Worm (Caenorhabditis elegans): ENCODE results near the gene dop-5.
A peak's percentile ranks its signal among the peaks of the same experiment; 100 is the strongest.

Gene dop-5

ce11 chrV:11344816-11345336, 21.2 kb downstream of the dop-5 start:
- TF ChIP-seq nhr-237 (tag; optimal IDR thresholded peaks at IDR 0.05): no peak
- no peak for TF ChIP-seq nhr-76 (tag; optimal IDR thresholded peaks at IDR 0.05)
- no peak for TF ChIP-seq hlh-1 (tag; optimal IDR thresholded peaks at IDR 0.05)
- no peak for TF ChIP-seq ceh-83 (GFP tag; optimal IDR thresholded peaks at IDR 0.05)
- no peak for TF ChIP-seq nhr-12 (tag; optimal IDR thresholded peaks at IDR 0.05)
- TF ChIP-seq sem-2 (GFP tag; optimal IDR thresholded peaks at IDR 0.05): no peak
- TF ChIP-seq sptf-1 (tag; optimal IDR thresholded peaks at IDR 0.05): peak; percentile 13
- peak; percentile 22 for TF ChIP-seq ces-1 (GFP tag; optimal IDR thresholded peaks at IDR 0.05)
- TF ChIP-seq ztf-11 (tag; optimal IDR thresholded peaks at IDR 0.05): no peak
- TF ChIP-seq flh-1 (GFP tag; optimal IDR thresholded peaks at IDR 0.05): no peak
- TF ChIP-seq mep-1 (tag; optimal IDR thresholded peaks at IDR 0.05): no peak
- no peak for TF ChIP-seq M03D4.4 (tag; optimal IDR thresholded peaks at IDR 0.05)
- peak; percentile 10 for TF ChIP-seq nhr-2 (tag; optimal IDR thresholded peaks at IDR 0.05)
- peak; percentile 3 for TF ChIP-seq cnd-1 (tag; optimal IDR thresholded peaks at IDR 0.05)
- no peak for TF ChIP-seq ham-2 (GFP tag; optimal IDR thresholded peaks at IDR 0.05)
- no peak for TF ChIP-seq nhr-28 (tag; optimal IDR thresholded peaks at IDR 0.05)
- TF ChIP-seq drap-1 (GFP tag; optimal IDR thresholded peaks at IDR 0.05): no peak
- no peak for TF ChIP-seq blmp-1 (tag; optimal IDR thresholded peaks at IDR 0.05)
- no peak for TF ChIP-seq ceh-43 (GFP tag; optimal IDR thresholded peaks at IDR 0.05)
- no peak for TF ChIP-seq pha-4 (tag; optimal IDR thresholded peaks at IDR 0.05)
- no peak for TF ChIP-seq elt-1 (tag; optimal IDR thresholded peaks at IDR 0.05; ENCODE audit: borderline replicate concordance, insufficient read depth)
- TF ChIP-seq lin-32 (GFP tag; optimal IDR thresholded peaks at IDR 0.05): no peak
- no peak for TF ChIP-seq unc-39 (tag; optimal IDR thresholded peaks at IDR 0.05)

ce11 chrV:11344112-11344511, 21.9 kb downstream of the dop-5 start:
- TF ChIP-seq mls-2 (tag; optimal IDR thresholded peaks at IDR 0.05) (no peak), ham-2 (GFP tag; optimal IDR thresholded peaks at IDR 0.05) (no peak), M03D4.4 (tag; optimal IDR thresholded peaks at IDR 0.05) (no peak), lsy-2 (tag; optimal IDR thresholded peaks at IDR 0.05) (no peak), blmp-1 (tag; optimal IDR thresholded peaks at IDR 0.05) (no peak), elt-1 (tag; optimal IDR thresholded peaks at IDR 0.05; ENCODE audit: borderline replicate concordance, insufficient read depth) (peak; percentile 76), snpc-4 (tag; optimal IDR thresholded peaks at IDR 0.05) (no peak), ceh-39 (tag; optimal IDR thresholded peaks at IDR 0.05) (no peak)

DNA sequence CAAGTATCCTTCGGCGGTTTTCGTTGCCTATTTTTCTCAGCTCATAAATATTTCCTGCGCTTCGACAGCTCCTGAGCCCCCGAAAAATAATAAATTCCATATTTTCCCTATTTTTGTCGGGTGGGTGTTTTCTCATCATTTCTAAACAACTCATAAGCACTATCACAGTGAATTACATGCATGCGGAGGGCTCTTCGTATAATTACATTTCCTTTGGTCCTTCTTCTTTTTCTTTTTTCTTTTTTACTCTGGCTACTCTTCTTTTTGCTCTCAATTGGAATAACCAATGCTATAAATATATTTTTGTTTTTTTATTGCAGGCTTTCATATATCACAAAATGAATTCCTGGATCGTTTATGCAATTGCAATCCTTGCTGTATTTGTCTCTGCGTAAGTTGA, 24.1 kb downstream of the dop-5 start, which contains the start of gene T02E9.5:
Gene T02E9.5, plus strand, starts transcription at position 321 of the 400 bp plus-strand sequence.
- TF ChIP-seq ces-1 (GFP tag; optimal IDR thresholded peaks at IDR 0.05) (peak; percentile 94), zip-8 (tag; optimal IDR thresholded peaks at IDR 0.05) (no peak), ceh-83 (GFP tag; optimal IDR thresholded peaks at IDR 0.05) (no peak), nhr-28 (tag; optimal IDR thresholded peaks at IDR 0.05) (no peak)

ce11 chrV:11341130-11341675, 24.8 kb downstream of the dop-5 start:
- TF ChIP-seq mls-2 (tag; optimal IDR thresholded peaks at IDR 0.05): peak; percentile 43
- no peak for TF ChIP-seq elt-3 (tag; optimal IDR thresholded peaks at IDR 0.05)
- TF ChIP-seq flh-1 (GFP tag; optimal IDR thresholded peaks at IDR 0.05): no peak
- TF ChIP-seq nhr-28 (tag; optimal IDR thresholded peaks at IDR 0.05): no peak
- no peak for TF ChIP-seq lsy-2 (tag; optimal IDR thresholded peaks at IDR 0.05)
- TF ChIP-seq ces-1 (GFP tag; optimal IDR thresholded peaks at IDR 0.05): peak; percentile 95

ce11 chrV:11336877-11337276, 29.2 kb downstream of the dop-5 start:
- TF ChIP-seq ces-1 (GFP tag; optimal IDR thresholded peaks at IDR 0.05) (peak; percentile 91), drap-1 (GFP tag; optimal IDR thresholded peaks at IDR 0.05) (no peak)

ce11 chrV:11335757-11336418, 30.1 kb downstream of the dop-5 start:
- TF ChIP-seq elt-3 (tag; optimal IDR thresholded peaks at IDR 0.05) (no peak), nhr-2 (tag; optimal IDR thresholded peaks at IDR 0.05) (peak; percentile 8), pha-4 (tag; optimal IDR thresholded peaks at IDR 0.05) (peak; percentile 4)

All from whole organism, mixed stage, embryonic.